Worm (Caenorhabditis elegans) whole organism, early embryonic: Measurements from ENCODE around the gene kcnl-4.

Experiments
- aly-1 ChIP-seq: sonication (generic microtip); optimal IDR thresholded peaks from 2 replicates; lab custom pipeline; 2016; ENCODE audit warnings: missing genetic modification characterization, missing compliant biosample characterization
- ama-1 ChIP-seq: fragments of 150-350 bp; optimal IDR thresholded peaks from 2 replicates; lab custom pipeline; 2014
- ceh-13 ChIP-seq: fragments of 200-800 bp; sonication (Bioruptor generic); optimal IDR thresholded peaks from 2 replicates; lab custom pipeline; 2018; ENCODE audit warnings: mild to moderate bottlenecking, missing genetic modification characterization, missing compliant biosample characterization
- ets-7 ChIP-seq: sonication (generic microtip); optimal IDR thresholded peaks from 2 replicates; lab custom pipeline; 2016; ENCODE audit warnings: missing genotype, missing genetic modification characterization, missing compliant biosample characterization
- flt-1 ChIP-seq: fragments of 200-800 bp; sonication (Bioruptor generic); IDR thresholded peaks from 2 replicates; pipeline ENCODE4 v1.3.6; 2022; ENCODE audit warnings: missing genetic modification characterization, missing compliant biosample characterization
- hnd-1 ChIP-seq: sonication (generic microtip); optimal IDR thresholded peaks from 2 replicates; lab custom pipeline; 2016; ENCODE audit warnings: missing genetic modification characterization, missing compliant biosample characterization
- tra-4 ChIP-seq: sonication (generic microtip); optimal IDR thresholded peaks from 2 replicates; lab custom pipeline; 2017; ENCODE audit warnings: missing genetic modification characterization, missing compliant biosample characterization

DNA sequence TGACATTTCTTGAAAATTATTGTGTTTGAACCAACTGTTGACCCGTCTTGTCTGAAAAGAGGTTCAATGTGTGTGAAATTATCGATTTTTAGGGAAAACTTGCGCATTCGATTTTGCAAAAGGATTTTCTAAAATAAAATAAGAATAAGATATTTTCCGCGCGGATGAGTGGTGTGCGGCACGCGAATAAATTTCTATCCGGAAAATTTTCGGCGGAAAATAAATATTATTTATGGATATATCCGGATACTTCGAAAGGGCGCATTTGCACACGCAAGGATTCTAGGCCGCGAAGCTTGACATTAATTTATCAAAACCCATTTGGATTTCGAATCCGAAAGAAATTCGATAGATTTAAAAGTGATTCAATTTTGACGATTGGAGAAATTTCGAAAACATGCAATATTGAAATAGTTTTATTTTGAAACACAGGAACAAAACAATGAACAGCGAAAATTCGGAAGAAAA lies 14.9 kb downstream of the kcnl-4 start, which contains the start of gene rike-1:
- TF ChIP-seq ama-1 (lab: Kevin White, UChicago): no peak
- TF ChIP-seq hnd-1: no peak
- no peak for TF ChIP-seq tra-4
- TF ChIP-seq flt-1: no peak
- TF ChIP-seq ceh-13 (GFP tag; lab: Kevin White, UChicago): no peak
- TF ChIP-seq ets-7 (tag; lab: Kevin White, UChicago): no peak
- no peak for TF ChIP-seq aly-1
